Fruit fly (Drosophila melanogaster) whole organism, embryonic: ENCODE results near the gene amn.
A peak's percentile ranks its signal among the peaks of the same experiment; 100 is the strongest.

Experiments used
- Ada2b ChIP-seq: fragments of 200-800 bp; sonication (Bioruptor generic); IDR thresholded peaks from 2 replicates; pipeline ENCODE4 v1.3.6; 2022; ENCODE audit warnings: missing biosample characterization, missing genetic modification characterization
- Awh ChIP-seq: fragments of 200-800 bp; sonication (Bioruptor generic); IDR thresholded peaks from 2 replicates; pipeline ENCODE4, ENCODE4 v1.3.6; 2022; ENCODE audit warnings: missing biosample characterization, missing genetic modification characterization
- Bteb2 ChIP-seq: fragments of 200-800 bp; sonication (Bioruptor generic); optimal IDR thresholded peaks from 2 replicates; lab custom pipeline; 2016; ENCODE audit warnings: missing biosample characterization, missing genetic modification characterization
- CG10209 ChIP-seq: fragments of 200-800 bp; sonication (Bioruptor generic); optimal IDR thresholded peaks from 3 replicates; lab custom pipeline; 2017; ENCODE audit warnings: missing biosample characterization, mild to moderate bottlenecking, missing genetic modification characterization, missing genetic modification reagents
- CG10321 ChIP-seq: fragments of 200-800 bp; sonication (Bioruptor generic); IDR thresholded peaks from 2 replicates; pipeline ENCODE4 v1.3.6; 2022; ENCODE audit warnings: missing biosample characterization, missing genetic modification characterization
- CG10462 ChIP-seq: fragments of 200-800 bp; sonication (Bioruptor generic); optimal IDR thresholded peaks from 2 replicates; lab custom pipeline; 2016; ENCODE audit warnings: missing biosample characterization, missing genetic modification characterization
- CG10979 ChIP-seq: fragments of 200-800 bp; sonication (Bioruptor generic); optimal IDR thresholded peaks from 2 replicates; lab custom pipeline; 2018; ENCODE audit warnings: missing biosample characterization, mild to moderate bottlenecking, missing genetic modification characterization, moderate library complexity
- CG12071 ChIP-seq: fragments of 200-800 bp; sonication (Bioruptor generic); optimal IDR thresholded peaks from 3 replicates; lab custom pipeline; 2018; ENCODE audit warnings: missing biosample characterization, mild to moderate bottlenecking, missing genetic modification characterization
- CG12659 ChIP-seq: fragments of 200-800 bp; sonication (Bioruptor generic); optimal IDR thresholded peaks from 3 replicates; lab custom pipeline; 2017; ENCODE audit warnings: mild to moderate bottlenecking, missing biosample characterization, missing genetic modification reagents, missing genetic modification characterization
- CG13424 ChIP-seq: fragments of 200-800 bp; sonication (Bioruptor generic); optimal IDR thresholded peaks from 2 replicates; lab custom pipeline; 2019; ENCODE audit warnings: missing biosample characterization, mild to moderate bottlenecking, missing genetic modification characterization, moderate library complexity
- CG14860 ChIP-seq: fragments of 200-800 bp; sonication (Bioruptor generic); IDR thresholded peaks from 3 replicates; pipeline ENCODE4 v1.3.6; 2022; ENCODE audit warnings: missing biosample characterization, missing genetic modification characterization; ENCODE audit not compliant: partially characterized antibody
- CG15073 ChIP-seq: fragments of 200-800 bp; sonication (Bioruptor generic); optimal IDR thresholded peaks from 2 replicates; lab custom pipeline; 2016; ENCODE audit warnings: missing biosample characterization, missing genetic modification characterization
- CG1647 ChIP-seq: fragments of 200-800 bp; sonication (Bioruptor generic); optimal IDR thresholded peaks from 3 replicates; lab custom pipeline; 2016; ENCODE audit warnings: missing biosample characterization, missing genetic modification characterization
- CG16863 ChIP-seq: fragments of 200-800 bp; sonication (Bioruptor generic); optimal IDR thresholded peaks from 3 replicates; lab custom pipeline; 2016; ENCODE audit warnings: missing biosample characterization, missing genetic modification characterization
- CG1792 ChIP-seq: fragments of 200-800 bp; sonication (Bioruptor generic); optimal IDR thresholded peaks from 2 replicates; lab custom pipeline; 2016; ENCODE audit warnings: missing biosample characterization, missing genetic modification characterization
- CG2199 ChIP-seq: fragments of 200-800 bp; sonication (Bioruptor generic); IDR thresholded peaks from 3 replicates; pipeline ENCODE4 v1.3.6; 2022; ENCODE audit warnings: missing biosample characterization, missing genetic modification characterization
- CG2678 ChIP-seq: fragments of 200-800 bp; sonication (Bioruptor generic); optimal IDR thresholded peaks from 3 replicates; lab custom pipeline; 2019; ENCODE audit warnings: missing biosample characterization, mild to moderate bottlenecking, missing genetic modification characterization, moderate library complexity
- CG34376 ChIP-seq: fragments of 200-800 bp; sonication (Bioruptor generic); optimal IDR thresholded peaks from 2 replicates; lab custom pipeline; 2018; ENCODE audit warnings: missing biosample characterization, mild to moderate bottlenecking, missing genetic modification characterization
- CG42726 ChIP-seq: fragments of 200-800 bp; sonication (Bioruptor generic); IDR thresholded peaks from 2 replicates; pipeline ENCODE4 v1.3.6; 2022; ENCODE audit warnings: missing biosample characterization, missing genetic modification characterization; ENCODE audit not compliant: partially characterized antibody
- CG4328 ChIP-seq: fragments of 200-800 bp; sonication (Bioruptor generic); optimal IDR thresholded peaks from 3 replicates; lab custom pipeline; 2017; ENCODE audit warnings: missing biosample characterization, missing genetic modification reagents, missing genetic modification characterization
- CG7357 ChIP-seq: fragments of 200-800 bp; sonication (Bioruptor generic); IDR thresholded peaks from 3 replicates; pipeline ENCODE4 v1.3.6; 2022; ENCODE audit warnings: missing biosample characterization, missing genetic modification characterization
- D19B ChIP-seq: fragments of 200-800 bp; sonication (Bioruptor generic); optimal IDR thresholded peaks from 2 replicates; lab custom pipeline; 2017; ENCODE audit warnings: missing biosample characterization, mild to moderate bottlenecking, missing genetic modification characterization
- Dll ChIP-seq: fragments of 200-800 bp; sonication (Bioruptor generic); IDR thresholded peaks from 4 replicates; pipeline ENCODE4 v1.3.6; 2022; ENCODE audit warnings: missing biosample characterization, missing genetic modification characterization; ENCODE audit not compliant: partially characterized antibody
- Dref ChIP-seq: fragments of 200-800 bp; sonication (Bioruptor generic); IDR thresholded peaks from 2 replicates; pipeline ENCODE4 v1.3.6; 2022; ENCODE audit warnings: missing biosample characterization, missing genetic modification characterization
- H15 ChIP-seq: fragments of 200-800 bp; sonication (Bioruptor generic); IDR thresholded peaks from 3 replicates; pipeline ENCODE4 v1.3.6; 2022; ENCODE audit warnings: missing biosample characterization, missing genetic modification characterization
- HLH54F ChIP-seq: fragments of 200-800 bp; sonication (Bioruptor generic); optimal IDR thresholded peaks from 3 replicates; lab custom pipeline; 2016; ENCODE audit warnings: missing biosample characterization, missing genetic modification characterization
- Hr3 ChIP-seq: fragments of 200-800 bp; sonication (Bioruptor generic); optimal IDR thresholded peaks from 3 replicates; lab custom pipeline; 2016; ENCODE audit warnings: missing biosample characterization, missing genetic modification characterization
- Max ChIP-seq: fragments of 200-800 bp; sonication (Bioruptor generic); optimal IDR thresholded peaks from 2 replicates; lab custom pipeline; 2016; ENCODE audit warnings: missing biosample characterization, mild to moderate bottlenecking, missing genetic modification characterization
- Rfx ChIP-seq: fragments of 200-800 bp; sonication (Bioruptor generic); IDR thresholded peaks from 2 replicates; pipeline ENCODE4 v1.3.6; 2022; ENCODE audit warnings: missing biosample characterization, missing genetic modification characterization
- Tbp ChIP-seq: fragments of >200 bp; optimal IDR thresholded peaks from 2 replicates; lab custom pipeline; 2018; ENCODE audit warnings: missing biosample characterization, missing genetic modification characterization
- az2 ChIP-seq: fragments of 200-800 bp; sonication (Bioruptor generic); optimal IDR thresholded peaks from 3 replicates; lab custom pipeline; 2016; ENCODE audit warnings: missing biosample characterization, missing genetic modification characterization
- bcd ChIP-seq: fragments of 200-800 bp; sonication (Bioruptor generic); optimal IDR thresholded peaks from 2 replicates; lab custom pipeline; 2017; ENCODE audit warnings: missing biosample characterization, mild to moderate bottlenecking, missing genetic modification characterization
- cas ChIP-seq: fragments of 200-800 bp; sonication (Bioruptor generic); IDR thresholded peaks from 2 replicates; pipeline ENCODE4 v1.3.6; 2022; ENCODE audit warnings: missing biosample characterization, missing genetic modification characterization
- cato ChIP-seq: fragments of 200-800 bp; sonication (Bioruptor generic); optimal IDR thresholded peaks from 2 replicates; lab custom pipeline; 2016; ENCODE audit warnings: missing biosample characterization, missing genetic modification characterization, borderline replicate concordance
- dimm ChIP-seq: fragments of 200-800 bp; sonication (Bioruptor generic); IDR thresholded peaks from 2 replicates; pipeline ENCODE4 v1.3.6; 2022; ENCODE audit warnings: missing biosample characterization, missing genetic modification characterization
- gcm ChIP-seq: fragments of 200-800 bp; sonication (Bioruptor generic); optimal IDR thresholded peaks from 2 replicates; lab custom pipeline; 2019; ENCODE audit warnings: missing biosample characterization, mild to moderate bottlenecking, missing genetic modification characterization, moderate library complexity
- insv ChIP-seq, 2 experiments: fragments of 200-800 bp; sonication (Bioruptor generic); optimal IDR thresholded peaks; 3 replicates each; lab custom pipeline; 2016 to 2018; ENCODE audit warnings: missing biosample characterization in 2 of 2, missing genetic modification characterization in 2 of 2
- lbe ChIP-seq: fragments of 200-800 bp; sonication (Bioruptor generic); optimal IDR thresholded peaks from 2 replicates; lab custom pipeline; 2016; ENCODE audit warnings: missing biosample characterization, mild to moderate bottlenecking, missing genetic modification characterization
- mirr ChIP-seq: fragments of 200-800 bp; sonication (Bioruptor generic); optimal IDR thresholded peaks from 3 replicates; lab custom pipeline; 2018; ENCODE audit warnings: missing biosample characterization, mild to moderate bottlenecking, missing genetic modification characterization
- mld ChIP-seq: fragments of 200-800 bp; sonication (Bioruptor generic); IDR thresholded peaks from 3 replicates; pipeline ENCODE4 v1.3.6; 2022; ENCODE audit warnings: missing biosample characterization, missing genetic modification characterization; ENCODE audit not compliant: partially characterized antibody
- pros ChIP-seq: fragments of 200-800 bp; sonication (Bioruptor generic); optimal IDR thresholded peaks from 3 replicates; lab custom pipeline; 2019; ENCODE audit warnings: missing biosample characterization, mild to moderate bottlenecking, missing genetic modification characterization, moderate library complexity
- rib ChIP-seq: fragments of 200-800 bp; sonication (Bioruptor generic); IDR thresholded peaks from 2 replicates; pipeline ENCODE4 v1.3.6; 2022; ENCODE audit warnings: missing biosample characterization, missing genetic modification characterization
- run ChIP-seq: fragments of 200-800 bp; sonication (Bioruptor generic); optimal IDR thresholded peaks from 3 replicates; lab custom pipeline; 2018; ENCODE audit warnings: missing biosample characterization, mild to moderate bottlenecking, missing genetic modification characterization
- scrt ChIP-seq: fragments of 200-800 bp; sonication (Bioruptor generic); optimal IDR thresholded peaks from 2 replicates; lab custom pipeline; 2018; ENCODE audit warnings: missing biosample characterization, mild to moderate bottlenecking, missing genetic modification characterization, moderate library complexity
- tin ChIP-seq: fragments of 200-800 bp; sonication (Bioruptor generic); optimal IDR thresholded peaks from 3 replicates; lab custom pipeline; 2016; ENCODE audit warnings: missing biosample characterization, missing genetic modification characterization
- toy ChIP-seq: fragments of 200-800 bp; sonication (Bioruptor generic); IDR thresholded peaks from 2 replicates; pipeline ENCODE4 v1.3.6; 2022; ENCODE audit warnings: missing biosample characterization, missing genetic modification characterization
- tx ChIP-seq: fragments of 200-800 bp; sonication (Bioruptor generic); optimal IDR thresholded peaks from 2 replicates; lab custom pipeline; 2016; ENCODE audit warnings: missing biosample characterization, missing genetic modification characterization
- unpg ChIP-seq: fragments of 200-800 bp; sonication (Bioruptor generic); optimal IDR thresholded peaks from 3 replicates; lab custom pipeline; 2018; ENCODE audit warnings: missing biosample characterization, mild to moderate bottlenecking, missing genetic modification characterization, moderate library complexity
- z ChIP-seq: fragments of 200-800 bp; sonication (Bioruptor generic); IDR thresholded peaks from 3 replicates; pipeline ENCODE4 v1.3.6; 2022; ENCODE audit warnings: missing biosample characterization, missing genetic modification characterization

The amn gene

dm6 chrX:19886936-19887934, 2.6 kb downstream of the amn start (continued):
- no peak for TF ChIP-seq dimm (GFP tag; lab: Robert Waterston, UW)
- TF ChIP-seq Ada2b (GFP tag; lab: Robert Waterston, UW) = no peak
- no peak for TF ChIP-seq CG1792 (GFP tag; lab: Kevin White, UChicago)
- no peak for TF ChIP-seq rib (GFP tag; lab: Robert Waterston, UW)
- TF ChIP-seq CG14860 (GFP tag; lab: Robert Waterston, UW) = no peak
- no peak for TF ChIP-seq Tbp (GFP tag; lab: Kevin White, UChicago)
- no peak for TF ChIP-seq CG13424 (tag; lab: Kevin White, UChicago)
- TF ChIP-seq CG42726 (GFP tag; lab: Robert Waterston, UW) = 0 out of 2 replicates have a peak, but pooled peaks have one; percentile 35
- no peak for TF ChIP-seq az2
- no peak for TF ChIP-seq CG1647 (GFP tag; lab: Kevin White, UChicago)
- TF ChIP-seq bcd (GFP tag; lab: Kevin White, UChicago) = no peak
- TF ChIP-seq cas (GFP tag; lab: Robert Waterston, UW) = no peak
- no peak for TF ChIP-seq tin (GFP tag; lab: Kevin White, UChicago)
- no peak for TF ChIP-seq CG2199 (GFP tag; lab: Robert Waterston, UW)
- no peak for TF ChIP-seq z (GFP tag; lab: Robert Waterston, UW)
- peak; percentile 2 for TF ChIP-seq scrt (GFP tag; lab: Kevin White, UChicago)
- no peak for TF ChIP-seq CG7357 (GFP tag; lab: Robert Waterston, UW)
- TF ChIP-seq CG15073 (GFP tag; lab: Kevin White, UChicago) = no peak
- peak; percentile 79 for TF ChIP-seq pros (GFP tag; lab: Kevin White, UChicago)
- TF ChIP-seq CG12659 (GFP tag; lab: Kevin White, UChicago) = no peak
- TF ChIP-seq Awh (GFP tag; lab: Robert Waterston, UW) = no peak
- TF ChIP-seq CG10462 = no peak
- TF ChIP-seq lbe (GFP tag; lab: Kevin White, UChicago) = no peak
- no peak for TF ChIP-seq D19B (GFP tag; lab: Kevin White, UChicago)
- no peak for TF ChIP-seq insv (GFP tag; optimal IDR thresholded peaks at IDR 0.05; lab: Kevin White, UChicago)
- TF ChIP-seq CG16863 = no peak
- no peak for TF ChIP-seq Dref (GFP tag; lab: Robert Waterston, UW)
- TF ChIP-seq HLH54F (GFP tag; lab: Kevin White, UChicago) = no peak
- TF ChIP-seq Bteb2 (GFP tag; lab: Kevin White, UChicago) = no peak
- peak; percentile 63; the same call in 2 of the 4 replicates for TF ChIP-seq Dll
- no peak for TF ChIP-seq CG4328 (GFP tag; lab: Kevin White, UChicago)
- no peak for TF ChIP-seq cato (GFP tag; lab: Kevin White, UChicago)
- TF ChIP-seq H15 (GFP tag; lab: Robert Waterston, UW) = no peak
- TF ChIP-seq CG12071 = no peak
- no peak for TF ChIP-seq CG10979 (tag; lab: Kevin White, UChicago)
- TF ChIP-seq CG10209 (GFP tag; lab: Kevin White, UChicago) = no peak
- peak; percentile 36; the same call in 1 of the 2 replicates for TF ChIP-seq Rfx
- no peak for TF ChIP-seq run (tag; lab: Kevin White, UChicago)
- TF ChIP-seq gcm = no peak
- TF ChIP-seq CG34376 (GFP tag; lab: Kevin White, UChicago) = no peak
- no peak for TF ChIP-seq mld (GFP tag; lab: Robert Waterston, UW)
- TF ChIP-seq Max (GFP tag; lab: Kevin White, UChicago) = no peak
- peak; percentile 19 for TF ChIP-seq CG2678 (tag; lab: Kevin White, UChicago)
- no peak for TF ChIP-seq unpg (GFP tag; lab: Kevin White, UChicago)
- TF ChIP-seq toy (GFP tag; lab: Robert Waterston, UW) = no peak
- TF ChIP-seq mirr = no peak
- no peak for TF ChIP-seq tx (GFP tag; lab: Kevin White, UChicago)
- TF ChIP-seq CG10321 (GFP tag; lab: Robert Waterston, UW) = no peak
- TF ChIP-seq Hr3 (GFP tag; lab: Kevin White, UChicago) = no peak
